Fruit fly (Drosophila melanogaster) whole organism, wandering third instar larva: ENCODE data around the gene Pnn.

Experiments
- Dfd ChIP-seq: fragments of >200 bp; optimal IDR thresholded peaks from 2 replicates; lab custom pipeline; 2017; ENCODE audit warnings: missing biosample characterization, missing genetic modification characterization
- GATAd ChIP-seq: sonication (Bioruptor generic); optimal IDR thresholded peaks from 2 replicates; lab custom pipeline; 2016; ENCODE audit warnings: missing biosample characterization, missing genetic modification characterization

DNA sequence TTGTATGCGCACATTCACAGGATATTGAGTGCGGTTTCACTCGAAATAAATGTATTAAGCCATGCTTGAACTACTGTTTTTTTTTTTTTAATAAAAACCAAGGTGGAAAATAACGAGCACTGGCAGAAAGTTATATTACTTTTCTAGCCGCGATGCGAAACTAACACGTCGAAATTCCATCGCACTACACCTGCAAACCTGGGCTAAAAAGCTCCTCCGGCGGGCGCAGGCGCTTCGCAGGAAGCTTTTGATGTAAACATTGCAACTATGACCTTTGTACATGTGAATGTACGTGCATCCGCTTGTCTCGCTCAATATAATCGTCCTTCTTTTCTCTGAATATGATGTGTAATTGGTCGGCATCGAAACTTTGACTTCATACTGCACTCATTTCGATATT is 906 bp upstream of the Pnn start, which contains the start of gene side-VII:
- TF ChIP-seq GATAd (GFP tag; lab: Kevin White, UChicago) (no peak), Dfd (GFP tag; lab: Kevin White, UChicago) (no peak)
